Worm (Caenorhabditis elegans) whole organism, L4 larva: ENCODE measurements around the gene nars-2.

Experiments used
- D1046.2 ChIP-seq: fragments of 200-800 bp; sonication (Bioruptor generic); IDR thresholded peaks from 2 replicates; pipeline ENCODE4 v1.3.6; 2022; ENCODE audit warnings: missing genetic modification characterization, missing compliant biosample characterization
- F26F4.8 ChIP-seq: fragments of 200-800 bp; sonication (Bioruptor generic); conservative IDR thresholded peaks from 2 replicates; pipeline ENCODE4 v1.3.6; 2022; ENCODE audit warnings: missing genetic modification characterization, missing compliant biosample characterization
- F44E2.7 ChIP-seq: fragments of 200-800 bp; sonication (Bioruptor generic); IDR thresholded peaks from 2 replicates; pipeline ENCODE4 v2.1.2; 2022; ENCODE audit warnings: missing genetic modification characterization, missing compliant biosample characterization
- F49E8.2 ChIP-seq: sonication (generic microtip); optimal IDR thresholded peaks from 2 replicates; lab custom pipeline; 2016; ENCODE audit warnings: missing compliant biosample characterization, mild to moderate bottlenecking, missing genetic modification characterization, borderline replicate concordance
- R02D3.7 ChIP-seq: fragments of 150-350 bp; sonication (generic microtip); optimal IDR thresholded peaks from 3 replicates; lab custom pipeline; 2014; ENCODE audit warnings: missing biosample characterization, missing genetic modification characterization
- ZK337.2 ChIP-seq: fragments of 200-800 bp; sonication (Bioruptor generic); IDR thresholded peaks from 2 replicates; pipeline ENCODE4 v1.3.6; 2022; ENCODE audit warnings: missing genetic modification reagents, missing genetic modification characterization, missing compliant biosample characterization
- ZK546.5 ChIP-seq, 2 experiments: sonication (generic microtip); optimal IDR thresholded peaks; 2 replicates each; lab custom pipeline; 2017; ENCODE audit warnings: missing biosample characterization in 2 of 2, missing genetic modification characterization in 2 of 2
- aha-1 ChIP-seq: fragments of 150-350 bp; peaks from one replicate; lab custom pipeline; 2014; ENCODE audit warnings: missing biosample characterization, missing genetic modification characterization
- ceh-28 ChIP-seq: fragments of 150-350 bp; optimal IDR thresholded peaks from 2 replicates; lab custom pipeline; 2014; ENCODE audit warnings: missing biosample characterization, missing genetic modification reagents, missing genetic modification characterization
- ces-1 ChIP-seq: fragments of 150-350 bp; sonication (generic microtip); optimal IDR thresholded peaks from 4 replicates; lab custom pipeline; 2014; ENCODE audit warnings: missing biosample characterization, missing genetic modification reagents, missing genetic modification characterization
- ctbp-1 ChIP-seq: fragments of 200-800 bp; sonication (Bioruptor generic); IDR thresholded peaks from 2 replicates; pipeline ENCODE4 v1.3.6; 2022; ENCODE audit warnings: missing genetic modification reagents, missing genetic modification characterization, missing compliant biosample characterization
- dmd-6 ChIP-seq: fragments of 200-800 bp; sonication (Bioruptor generic); IDR thresholded peaks from 2 replicates; pipeline ENCODE4 v1.3.6; 2022; ENCODE audit warnings: missing genetic modification reagents, missing genetic modification characterization, missing compliant biosample characterization
- dpl-1 ChIP-seq: fragments of 150-350 bp; optimal IDR thresholded peaks from 2 replicates; lab custom pipeline; 2014; ENCODE audit warnings: missing biosample characterization, missing genetic modification reagents, missing genetic modification characterization
- dve-1 ChIP-seq: sonication (generic microtip); optimal IDR thresholded peaks from 2 replicates; lab custom pipeline; 2017; ENCODE audit warnings: antibody characterized with exemption, mild to moderate bottlenecking, missing genetic modification characterization, missing compliant biosample characterization; ENCODE audit not compliant: insufficient read depth
- egl-27 ChIP-seq: sonication (generic microtip); optimal IDR thresholded peaks from 3 replicates; lab custom pipeline; 2017; ENCODE audit warnings: missing biosample characterization, missing genetic modification reagents, missing genetic modification characterization
- fkh-10 ChIP-seq: fragments of 150-350 bp; optimal IDR thresholded peaks from 2 replicates; lab custom pipeline; 2014; ENCODE audit warnings: missing biosample characterization, missing genetic modification reagents, missing genetic modification characterization
- fos-1 ChIP-seq: fragments of 150-350 bp; optimal IDR thresholded peaks from 2 replicates; lab custom pipeline; 2014; ENCODE audit warnings: missing biosample characterization, missing genetic modification characterization
- gei-8 ChIP-seq: fragments of 200-800 bp; sonication (Bioruptor generic); optimal IDR thresholded peaks from 2 replicates; lab custom pipeline; 2018; ENCODE audit warnings: mild to moderate bottlenecking, missing genetic modification characterization, missing compliant biosample characterization
- hlh-11 ChIP-seq: fragments of 200-800 bp; sonication (Bioruptor generic); optimal IDR thresholded peaks from 2 replicates; lab custom pipeline; 2018; ENCODE audit warnings: mild to moderate bottlenecking, missing genetic modification characterization, missing compliant biosample characterization
- hmg-1.1 ChIP-seq: fragments of 200-800 bp; sonication (Bioruptor generic); IDR thresholded peaks from 2 replicates; pipeline ENCODE4 v1.3.6; 2022; ENCODE audit warnings: missing genetic modification reagents, missing genetic modification characterization, missing compliant biosample characterization
- lin-1 ChIP-seq: fragments of 200-800 bp; sonication (Bioruptor generic); IDR thresholded peaks from 2 replicates; pipeline ENCODE4 v1.3.6; 2022; ENCODE audit warnings: missing genetic modification reagents, missing genetic modification characterization, missing compliant biosample characterization
- lsy-2 ChIP-seq, 2 experiments: fragments of 150-350 bp in 1 of 2; sonication (generic microtip) in 1 of 2; optimal IDR thresholded peaks; 2 replicates each; lab custom pipeline; 2014 to 2017; ENCODE audit warnings: missing biosample characterization in 2 of 2, missing genetic modification characterization in 2 of 2
- madf-5 ChIP-seq, 2 experiments: fragments of 200-800 bp; sonication (Bioruptor generic); IDR thresholded peaks; 2 replicates each; pipeline ENCODE4 v1.3.6; 2022; ENCODE audit warnings: missing compliant biosample characterization in 2 of 2, missing genetic modification characterization in 2 of 2
- mdl-1 ChIP-seq, 2 experiments: fragments of 150-350 bp in 1 of 2; sonication (generic microtip) in 1 of 2; optimal IDR thresholded peaks; 2 replicates each; lab custom pipeline; 2014 to 2017; ENCODE audit warnings: missing biosample characterization in 2 of 2, missing genetic modification characterization in 2 of 2
- mep-1 ChIP-seq: fragments of 150-350 bp; sonication (generic microtip); optimal IDR thresholded peaks from 3 replicates; lab custom pipeline; 2014; ENCODE audit warnings: missing biosample characterization, missing genetic modification characterization
- mxl-3 ChIP-seq: fragments of 200-800 bp; sonication (Bioruptor generic); optimal IDR thresholded peaks from 2 replicates; lab custom pipeline; 2018; ENCODE audit warnings: mild to moderate bottlenecking, missing genetic modification characterization, missing compliant biosample characterization
- nhr-10 ChIP-seq: fragments of 150-350 bp; optimal IDR thresholded peaks from 2 replicates; lab custom pipeline; 2014; ENCODE audit warnings: missing biosample characterization, missing genetic modification characterization
- nhr-28 ChIP-seq: fragments of 150-350 bp; optimal IDR thresholded peaks from 2 replicates; lab custom pipeline; 2014; ENCODE audit warnings: missing biosample characterization, missing genetic modification characterization
- nhr-6 ChIP-seq: fragments of 150-350 bp; optimal IDR thresholded peaks from 2 replicates; lab custom pipeline; 2014; ENCODE audit warnings: missing biosample characterization, missing genetic modification characterization
- nhr-76 ChIP-seq: fragments of 150-350 bp; optimal IDR thresholded peaks from 2 replicates; lab custom pipeline; 2014; ENCODE audit warnings: missing biosample characterization, missing genetic modification characterization
- nhr-77 ChIP-seq: fragments of 150-350 bp; optimal IDR thresholded peaks from 2 replicates; lab custom pipeline; 2014; ENCODE audit warnings: missing biosample characterization, missing genetic modification characterization
- pqm-1 ChIP-seq: sonication (generic microtip); optimal IDR thresholded peaks from 2 replicates; lab custom pipeline; 2017; ENCODE audit warnings: missing biosample characterization, missing genetic modification characterization
- spr-1 ChIP-seq: sonication (generic microtip); optimal IDR thresholded peaks from 2 replicates; lab custom pipeline; 2016; ENCODE audit warnings: mild to moderate bottlenecking, missing genetic modification characterization, missing compliant biosample characterization
- tag-97 ChIP-seq: fragments of 200-800 bp; sonication (Bioruptor generic); IDR thresholded peaks from 2 replicates; pipeline ENCODE4 v1.3.6; 2022; ENCODE audit warnings: missing genetic modification characterization, missing compliant biosample characterization
- tra-1 ChIP-seq: fragments of 200-800 bp; sonication (Bioruptor generic); IDR thresholded peaks from 2 replicates; pipeline ENCODE4 v1.3.6; 2022; ENCODE audit warnings: missing genetic modification reagents, missing genetic modification characterization, missing compliant biosample characterization
- unc-130 ChIP-seq: sonication (generic microtip); optimal IDR thresholded peaks from 2 replicates; lab custom pipeline; 2016; ENCODE audit warnings: missing genetic modification reagents, missing genetic modification characterization, missing compliant biosample characterization
- unc-62 ChIP-seq, 3 experiments: fragments of 150-350 bp in 1 of 3; sonication (generic microtip); optimal IDR thresholded peaks in 2 of 3; peaks in 1 of 3; 1 replicate in 1 of 3; 2 replicates in 2 of 3; lab custom pipeline; 2014 to 2017; ENCODE audit warnings: missing biosample characterization in 3 of 3, missing genetic modification characterization in 3 of 3, missing genetic modification reagents in 3 of 3, missing genotype in 1 of 3
- vab-7 ChIP-seq: fragments of 200-800 bp; sonication (Bioruptor generic); IDR thresholded peaks from 2 replicates; pipeline ENCODE4 v1.3.6; 2022; ENCODE audit warnings: missing genetic modification reagents, missing genetic modification characterization, missing compliant biosample characterization
- zag-1 ChIP-seq: fragments of 150-350 bp; optimal IDR thresholded peaks from 2 replicates; lab custom pipeline; 2014; ENCODE audit warnings: missing biosample characterization, missing genetic modification characterization
- zfp-2 ChIP-seq: sonication (generic microtip); optimal IDR thresholded peaks from 2 replicates; lab custom pipeline; 2016; ENCODE audit warnings: mild to moderate bottlenecking, missing genetic modification characterization, missing compliant biosample characterization
- ztf-11 ChIP-seq: fragments of 150-350 bp; optimal IDR thresholded peaks from 2 replicates; lab custom pipeline; 2014; ENCODE audit warnings: missing biosample characterization, missing genetic modification characterization

nars-2 gene

DNA sequence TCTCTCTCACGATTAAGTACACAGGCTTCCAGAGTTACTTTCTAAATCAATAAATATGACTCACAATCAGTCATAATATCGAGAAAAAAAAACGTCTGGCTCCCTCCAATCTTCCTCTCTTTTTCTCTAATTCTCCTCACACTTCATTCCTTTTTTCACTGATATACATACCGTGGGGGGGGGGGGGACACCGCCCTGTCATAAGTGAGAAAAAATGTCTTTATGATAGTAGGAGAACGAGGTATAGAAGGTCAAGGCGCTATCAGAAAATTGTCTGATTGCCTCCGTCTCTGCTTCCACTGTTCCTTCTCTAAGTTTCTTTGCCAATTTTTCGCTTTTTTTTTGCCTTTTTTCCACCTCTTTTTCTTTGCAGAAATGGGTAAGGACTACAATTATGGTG, 4.1 kb downstream of the nars-2 start, which contains the start of gene Y66D12A.24 (continued):
- TF ChIP-seq mxl-3 (peak; percentile 69), dve-1 (tag; lab: Kevin White, UChicago) (peak; percentile 83), lin-1 (GFP tag; lab: Robert Waterston, UW) (peak; percentile 57; the same call in 1 of the 2 replicates), zag-1 (tag; lab: Kevin White, UChicago) (no peak), dpl-1 (peak; percentile 10), ceh-28 (tag; lab: Kevin White, UChicago) (no peak), fkh-10 (GFP tag; lab: Kevin White, UChicago) (no peak), gei-8 (GFP tag; lab: Kevin White, UChicago) (no peak), ZK546.5 (tag; optimal IDR thresholded peaks at IDR 0.05; lab: Kevin White, UChicago) (no peak), D1046.2 (GFP tag; lab: Robert Waterston, UW) (no peak), nhr-77 (tag; lab: Kevin White, UChicago) (peak; percentile 5), pqm-1 (tag; lab: Kevin White, UChicago) (peak; percentile 57), lsy-2 (tag; optimal IDR thresholded peaks at IDR 0.05; lab: Kevin White, UChicago) (peak in 1 of 2 experiments; percentile 17), nhr-28 (peak; percentile 78), mep-1 (tag; lab: Kevin White, UChicago) (peak; percentile 61), madf-5 (GFP tag; IDR thresholded peaks at IDR 0.05; lab: Robert Waterston, UW) (no peak), hlh-11 (tag; lab: Kevin White, UChicago) (peak; percentile 84), fos-1 (tag; lab: Kevin White, UChicago) (no peak), egl-27 (no peak), nhr-6 (peak; percentile 85), dmd-6 (peak; percentile 71), ctbp-1 (GFP tag; lab: Robert Waterston, UW) (no peak), ztf-11 (tag; lab: Kevin White, UChicago) (no peak), vab-7 (no peak), F44E2.7 (GFP tag; lab: Robert Waterston, UW) (no peak), zfp-2 (tag; lab: Kevin White, UChicago) (no peak), nhr-76 (tag; lab: Kevin White, UChicago) (no peak), mdl-1 (tag; optimal IDR thresholded peaks at IDR 0.05; lab: Kevin White, UChicago) (peak in 1 of 2 experiments; percentile 29), spr-1 (tag; lab: Kevin White, UChicago) (no peak), unc-130 (GFP tag; lab: Kevin White, UChicago) (no peak), F49E8.2 (no peak), tra-1 (GFP tag; lab: Robert Waterston, UW) (0 out of 2 replicates have a peak, but pooled peaks have one; percentile 20), F26F4.8 (GFP tag; lab: Robert Waterston, UW) (no peak), hmg-1.1 (no peak), tag-97 (no peak)

DNA sequence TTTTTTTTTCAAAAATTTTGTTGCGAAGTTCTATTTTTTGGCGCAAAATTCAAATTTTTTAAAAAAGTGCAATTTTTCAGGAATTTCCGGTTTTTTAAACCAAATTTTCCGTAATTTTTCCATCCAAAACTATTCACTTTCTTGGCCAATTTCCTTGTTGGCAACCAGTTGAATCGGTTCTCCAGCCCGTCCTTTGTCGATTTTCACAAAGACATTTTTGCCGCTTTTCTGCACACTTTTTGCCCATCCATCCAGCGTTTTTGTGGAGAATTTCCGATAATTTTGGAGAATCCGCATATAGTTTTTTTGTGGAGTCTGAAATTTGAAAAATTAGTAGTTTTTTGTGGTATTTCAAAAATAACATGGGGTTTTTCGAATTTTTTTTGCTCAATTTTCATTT, 8.1 kb downstream of the nars-2 start:
- TF ChIP-seq F26F4.8 (GFP tag; lab: Robert Waterston, UW) (no peak), aha-1 (tag; lab: Kevin White, UChicago) (peak; percentile 90)

DNA sequence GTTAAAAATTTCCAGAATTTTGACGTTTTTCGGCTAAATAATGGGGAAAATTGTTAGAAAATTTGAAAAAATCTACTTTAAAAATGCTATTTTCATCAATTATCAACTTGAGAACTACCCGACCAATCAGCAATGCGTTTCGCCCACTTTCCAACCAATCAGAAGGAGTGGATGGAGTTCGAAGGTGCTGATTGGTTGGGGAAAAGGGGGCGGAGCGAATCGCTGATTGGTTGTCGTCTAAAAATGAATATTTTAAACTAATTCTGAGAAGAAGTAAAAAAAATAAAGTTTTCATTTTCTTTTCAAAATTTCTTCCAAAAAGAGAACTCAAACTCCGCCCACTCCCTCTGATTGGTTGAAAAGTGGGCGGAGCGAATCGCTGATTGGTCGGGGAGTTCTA, 10.3 kb downstream of the nars-2 start:
- no peak for TF ChIP-seq ZK546.5 (tag; optimal IDR thresholded peaks at IDR 0.05; lab: Kevin White, UChicago)
- TF ChIP-seq ZK337.2 (GFP tag; lab: Robert Waterston, UW), result no peak
- no peak for TF ChIP-seq lin-1 (GFP tag; lab: Robert Waterston, UW)
- TF ChIP-seq nhr-10 (tag; lab: Kevin White, UChicago), result no peak
- TF ChIP-seq hmg-1.1, result no peak
- TF ChIP-seq R02D3.7 (tag; lab: Kevin White, UChicago), result no peak
- TF ChIP-seq unc-62 (GFP tag; optimal IDR thresholded peaks at IDR 0.05 in 1 of 2; lab: Kevin White, UChicago), result peak in 1 of 2 experiments; percentile 40
- TF ChIP-seq unc-62 (tag; optimal IDR thresholded peaks at IDR 0.05; lab: Kevin White, UChicago), result no peak
- TF ChIP-seq ces-1 (GFP tag; lab: Kevin White, UChicago), result no peak
